Fruit fly (Drosophila melanogaster): ENCODE data around the gene CG4669.

dm6 chr3L:5243236-5243635 is 9.0 kb downstream of the CG4669 start:
- no peak for TF ChIP-seq ttk (optimal IDR thresholded peaks at IDR 0.05)
- no peak for TF ChIP-seq psq (optimal IDR thresholded peaks at IDR 0.05)
- TF ChIP-seq h (optimal IDR thresholded peaks at IDR 0.05): no peak
- TF ChIP-seq Myc (optimal IDR thresholded peaks at IDR 0.05): no peak
- TF ChIP-seq insv (optimal IDR thresholded peaks at IDR 0.05): no peak
- TF ChIP-seq Sin3A (optimal IDR thresholded peaks at IDR 0.05): no peak
